Worm (Caenorhabditis elegans) whole organism, L4/young adult: ENCODE data around the gene cup-4.

Experiments used
- W03F9.2 ChIP-seq: fragments of 150-350 bp; optimal IDR thresholded peaks from 2 replicates; lab custom pipeline; 2014; ENCODE audit warnings: missing biosample characterization, missing genetic modification characterization
- him-1 ChIP-seq: sonication (generic microtip); optimal IDR thresholded peaks from 2 replicates; lab custom pipeline; 2016; ENCODE audit warnings: missing genotype, missing genetic modification reagents, missing genetic modification characterization, missing compliant biosample characterization

- no peak for TF ChIP-seq W03F9.2 (tag; lab: Kevin White, UChicago)
- no peak for TF ChIP-seq him-1 (tag; lab: Kevin White, UChicago)
Measured at ce11 chrIII:7819866-7820265, 46.4 kb upstream of the cup-4 start.
